Worm (Caenorhabditis elegans) whole organism, L2 larva: Measurements from ENCODE around the gene gst-38.

Experiments
- R02D3.7 ChIP-seq: fragments of 150-350 bp; optimal IDR thresholded peaks from 2 replicates; lab custom pipeline; 2014; ENCODE audit warnings: missing biosample characterization, missing genetic modification characterization
- ama-1 ChIP-seq: fragments of 150-350 bp; optimal IDR thresholded peaks from 2 replicates; lab custom pipeline; 2018; ENCODE audit warnings: inconsistent platforms
- elt-1 ChIP-seq: fragments of 150-350 bp; optimal IDR thresholded peaks from 2 replicates; lab custom pipeline; 2014; ENCODE audit warnings: missing biosample characterization, missing genetic modification characterization
- fos-1 ChIP-seq: fragments of 150-350 bp; optimal IDR thresholded peaks from 2 replicates; lab custom pipeline; 2014; ENCODE audit warnings: missing biosample characterization, missing genetic modification characterization
- lin-39 ChIP-seq: fragments of 150-350 bp; optimal IDR thresholded peaks from 2 replicates; lab custom pipeline; 2014; ENCODE audit warnings: missing biosample characterization, missing genetic modification reagents, missing genetic modification characterization
- mdl-1 ChIP-seq, 2 experiments: fragments of 150-350 bp in 1 of 2; sonication (generic microtip) in 1 of 2; optimal IDR thresholded peaks; 2 replicates each; lab custom pipeline; 2017; ENCODE audit warnings: missing biosample characterization in 2 of 2, missing genetic modification characterization in 2 of 2
- nhr-11 ChIP-seq: fragments of 150-350 bp; optimal IDR thresholded peaks from 2 replicates; lab custom pipeline; 2014; ENCODE audit warnings: missing biosample characterization, missing genetic modification characterization
- nhr-129 ChIP-seq: fragments of 150-350 bp; optimal IDR thresholded peaks from 2 replicates; lab custom pipeline; 2014; ENCODE audit warnings: missing biosample characterization, missing genetic modification characterization
- nhr-21 ChIP-seq: fragments of 150-350 bp; optimal IDR thresholded peaks from 2 replicates; lab custom pipeline; 2014; ENCODE audit warnings: missing biosample characterization, missing genetic modification characterization
- nhr-23 ChIP-seq: fragments of 150-350 bp; optimal IDR thresholded peaks from 2 replicates; lab custom pipeline; 2014; ENCODE audit warnings: missing biosample characterization, missing genetic modification reagents, missing genetic modification characterization
- snpc-4 ChIP-seq: fragments of 150-350 bp; optimal IDR thresholded peaks from 2 replicates; lab custom pipeline; 2014; ENCODE audit warnings: missing biosample characterization, missing genetic modification characterization
- unc-39 ChIP-seq: fragments of 150-350 bp; optimal IDR thresholded peaks from 2 replicates; lab custom pipeline; 2014; ENCODE audit warnings: missing biosample characterization, missing genetic modification characterization
- unc-55 ChIP-seq: fragments of 150-350 bp; sonication (generic microtip); optimal IDR thresholded peaks from 3 replicates; lab custom pipeline; 2014; ENCODE audit warnings: missing biosample characterization, missing genetic modification reagents, missing genetic modification characterization
- ztf-4 ChIP-seq: fragments of 150-350 bp; optimal IDR thresholded peaks from 2 replicates; lab custom pipeline; 2014; ENCODE audit warnings: missing biosample characterization, missing genetic modification characterization

DNA sequence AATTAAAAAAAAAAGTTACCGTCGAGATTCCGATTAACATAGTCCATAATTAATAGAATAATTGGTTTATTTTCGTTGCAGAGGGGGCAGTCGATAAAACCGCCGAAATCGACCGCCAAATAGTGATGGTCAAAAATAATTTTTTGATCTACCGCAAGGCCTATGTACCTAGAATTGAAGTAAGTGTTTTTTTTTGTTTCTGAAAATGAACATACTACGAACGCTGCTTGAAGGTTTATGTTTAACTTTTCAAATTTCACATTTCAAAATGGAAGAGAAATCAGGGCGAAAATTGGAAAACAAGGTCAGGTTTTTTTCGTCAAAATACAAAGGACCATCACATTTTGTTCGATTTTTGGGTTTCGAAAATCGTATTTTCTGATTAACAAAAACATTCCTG lies 12.5 kb upstream of the gst-38 start, which contains the start of gene pzf-1:
- TF ChIP-seq ama-1 (lab: Kevin White, UChicago), result no peak
- TF ChIP-seq snpc-4, result no peak
- no peak for TF ChIP-seq nhr-11 (tag; lab: Kevin White, UChicago)
- no peak for TF ChIP-seq unc-55
- no peak for TF ChIP-seq fos-1
- TF ChIP-seq unc-39 (tag; lab: Kevin White, UChicago), result no peak
- no peak for TF ChIP-seq nhr-23 (tag; lab: Kevin White, UChicago)
- no peak for TF ChIP-seq mdl-1 (tag; optimal IDR thresholded peaks at IDR 0.05; lab: Kevin White, UChicago)
- TF ChIP-seq ztf-4 (tag; lab: Kevin White, UChicago), result no peak
- no peak for TF ChIP-seq elt-1 (tag; lab: Kevin White, UChicago)
- TF ChIP-seq lin-39 (tag; lab: Kevin White, UChicago), result no peak
- TF ChIP-seq nhr-129 (tag; lab: Kevin White, UChicago), result no peak
- TF ChIP-seq nhr-21 (tag; lab: Kevin White, UChicago), result no peak
- TF ChIP-seq R02D3.7 (tag; lab: Kevin White, UChicago), result no peak
